Fruit fly (Drosophila melanogaster): Measurements from ENCODE around the gene CG11601.

Gene CG11601

dm6 chr2L:271553-271952, 11.5 kb downstream of the CG11601 start, which contains the start of gene Dus1 (continued):
- TF ChIP-seq vnd (GFP tag; IDR thresholded peaks at IDR 0.05; ENCODE audit: partially characterized antibody) (peak; percentile 50; the same call in 2 of the 3 replicates), CG4617 (GFP tag; optimal IDR thresholded peaks at IDR 0.05; ENCODE audit: borderline replicate concordance) (peak; percentile 44), MBD-R2 (GFP tag; IDR thresholded peaks at IDR 0.05) (peak; percentile 97), Hr51 (GFP tag; optimal IDR thresholded peaks at IDR 0.05) (no peak), CG1233 (GFP tag; optimal IDR thresholded peaks at IDR 0.05) (no peak), Dref (GFP tag; IDR thresholded peaks at IDR 0.05) (peak; percentile 90), CG6791 (GFP tag; IDR thresholded peaks at IDR 0.05; ENCODE audit: partially characterized antibody) (peak; percentile 77), CG30020 (tag; optimal IDR thresholded peaks at IDR 0.05) (peak; percentile 20), D (optimal IDR thresholded peaks at IDR 0.05) (no peak), D (GFP tag; optimal IDR thresholded peaks at IDR 0.05) (no peak), CG34422 (GFP tag; IDR thresholded peaks at IDR 0.05) (peak; percentile 49; the same call in 1 of the 3 replicates), pzg (GFP tag; optimal IDR thresholded peaks at IDR 0.05) (peak; percentile 71), Xbp1 (GFP tag; optimal IDR thresholded peaks at IDR 0.05) (no peak), sens (GFP tag) (peak; percentile 38), oc (tag; optimal IDR thresholded peaks at IDR 0.05) (no peak), CG8924 (tag; optimal IDR thresholded peaks at IDR 0.05) (peak; percentile 24), CG9932 (GFP tag; IDR thresholded peaks at IDR 0.05) (peak; percentile 11; the same call in 1 of the 2 replicates), dm (GFP tag; optimal IDR thresholded peaks at IDR 0.05) (peak; percentile 84), amos (GFP tag; IDR thresholded peaks at IDR 0.05; ENCODE audit: partially characterized antibody) (peak; percentile 68; the same call in 1 of the 2 replicates), E2f1 (GFP tag; IDR thresholded peaks at IDR 0.05) (no peak), CG15601 (tag; optimal IDR thresholded peaks at IDR 0.05) (peak; percentile 65), Hey (tag; optimal IDR thresholded peaks at IDR 0.05) (no peak), Chrac-16 (GFP tag; optimal IDR thresholded peaks at IDR 0.05) (no peak), Ets97D (GFP tag; optimal IDR thresholded peaks at IDR 0.05) (peak; percentile 50), CG11504 (tag; optimal IDR thresholded peaks at IDR 0.05) (peak; percentile 20), prd (optimal IDR thresholded peaks at IDR 0.05) (no peak), prd (GFP tag; IDR thresholded peaks at IDR 0.05) (no peak), unc-4 (GFP tag; IDR thresholded peaks at IDR 0.05; ENCODE audit: partially characterized antibody) (peak; percentile 76), CG9797 (GFP tag; optimal IDR thresholded peaks at IDR 0.05) (peak; percentile 13), Stat92E (GFP tag; optimal IDR thresholded peaks at IDR 0.05) (peak in 1 of 3 experiments; percentile 64), gro (GFP tag; optimal IDR thresholded peaks at IDR 0.05) (peak; percentile 30), Doc2 (GFP tag; IDR thresholded peaks at IDR 0.05) (no peak), Fer1 (GFP tag; optimal IDR thresholded peaks at IDR 0.05) (peak; percentile 48)

DNA sequence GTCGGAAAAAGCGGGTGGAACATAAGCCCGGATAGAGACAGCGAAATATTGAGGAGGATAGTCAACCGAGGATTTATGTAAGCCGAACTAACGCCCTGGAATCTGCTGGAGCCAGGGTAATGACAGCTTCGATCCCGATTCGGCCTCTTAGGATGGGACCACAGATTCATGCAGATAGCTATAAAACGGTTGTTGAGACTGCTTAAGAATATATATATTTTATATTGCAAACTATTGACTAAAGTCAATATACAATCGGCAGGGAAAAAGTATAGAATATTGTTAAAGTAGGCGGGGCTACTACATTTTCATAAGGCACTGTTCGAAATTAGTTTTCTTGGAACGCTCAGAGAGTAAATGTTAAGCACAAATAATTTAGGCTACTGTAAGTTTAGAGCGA, 14.3 kb downstream of the CG11601 start, which contains the start of gene CG3345:
TSS of gene CG3345 (plus strand) at position 301 of the 400 bp plus-strand sequence.
- no peak for TF ChIP-seq Neu2 (GFP tag; optimal IDR thresholded peaks at IDR 0.05; ENCODE audit: borderline replicate concordance)
- TF ChIP-seq CG31388 (GFP tag; optimal IDR thresholded peaks at IDR 0.05) = no peak
- TF ChIP-seq nau (GFP tag; optimal IDR thresholded peaks at IDR 0.05) = no peak
- no peak for TF ChIP-seq vvl (GFP tag; IDR thresholded peaks at IDR 0.05)
- TF ChIP-seq CG10267 (tag; optimal IDR thresholded peaks at IDR 0.05) = no peak
- TF ChIP-seq crol (GFP tag; IDR thresholded peaks at IDR 0.05) = no peak
- TF ChIP-seq CG2199 (GFP tag; IDR thresholded peaks at IDR 0.05) = no peak
- TF ChIP-seq CG13296 (GFP tag; optimal IDR thresholded peaks at IDR 0.05) = no peak
- no peak for TF ChIP-seq amos (GFP tag; IDR thresholded peaks at IDR 0.05; ENCODE audit: partially characterized antibody)
- no peak for TF ChIP-seq CG3995 (GFP tag; optimal IDR thresholded peaks at IDR 0.05)
- no peak for TF ChIP-seq CG18262 (tag; optimal IDR thresholded peaks at IDR 0.05)
- no peak for TF ChIP-seq emc (GFP tag; optimal IDR thresholded peaks at IDR 0.05)

All from whole organism, embryonic.